Worm (Caenorhabditis elegans): ENCODE data around the gene vha-4.

DNA sequence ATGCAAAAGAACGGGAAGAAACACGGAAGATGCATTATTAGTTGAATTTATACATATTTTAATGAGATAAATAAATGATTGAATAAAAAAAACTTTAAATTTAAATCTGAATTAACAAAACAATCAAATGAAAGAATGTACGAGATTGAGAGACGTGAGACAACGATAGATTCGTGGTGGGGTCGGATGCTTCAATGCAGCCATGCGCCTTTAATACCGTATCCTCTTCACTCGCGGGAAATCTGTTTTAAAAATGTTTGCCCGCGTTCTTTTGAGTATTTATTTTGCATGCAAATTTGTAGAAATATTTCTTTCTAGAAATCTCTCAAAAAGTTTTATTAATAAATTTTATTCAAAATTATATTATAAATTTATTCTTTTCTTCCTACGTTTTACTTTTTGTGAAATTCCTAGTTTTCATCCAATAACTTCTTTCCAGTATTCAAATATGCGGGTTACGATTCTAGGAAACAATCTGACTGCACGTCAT is 1.3 kb upstream of the vha-4 start, which contains the start of gene perm-1:
- TF ChIP-seq unc-62 (GFP tag; optimal IDR thresholded peaks at IDR 0.05): no peak
- TF ChIP-seq mep-1 (tag; optimal IDR thresholded peaks at IDR 0.05): no peak
- no peak for TF ChIP-seq mab-5 (tag; optimal IDR thresholded peaks at IDR 0.05)

All from whole organism, mixed stage, embryonic.